Worm (Caenorhabditis elegans): ENCODE data around the gene C14A6.7.

- TF ChIP-seq egl-27 (tag; optimal IDR thresholded peaks at IDR 0.05) = no peak
- no peak for TF ChIP-seq egl-5 (tag; optimal IDR thresholded peaks at IDR 0.05)
- TF ChIP-seq nhr-77 (tag; optimal IDR thresholded peaks at IDR 0.05) = no peak
- no peak for TF ChIP-seq unc-62 (GFP tag; optimal IDR thresholded peaks at IDR 0.05)
- no peak for TF ChIP-seq ceh-82 (tag; optimal IDR thresholded peaks at IDR 0.05)
- no peak for TF ChIP-seq ZK546.5 (tag; optimal IDR thresholded peaks at IDR 0.05)
Observed at ce11 chrV:18143445-18143844, 24.7 kb downstream of the C14A6.7 start, which contains the start of gene Y37H2A.14.
